Worm (Caenorhabditis elegans) whole organism, early embryonic: ENCODE measurements around the gene ctr-9.

Experiments
- ama-1 ChIP-seq: fragments of 150-350 bp; optimal IDR thresholded peaks from 2 replicates; lab custom pipeline; 2014
- hmg-4 ChIP-seq: fragments of 200-800 bp; sonication (Bioruptor generic); optimal IDR thresholded peaks from 2 replicates; lab custom pipeline; 2018; ENCODE audit warnings: mild to moderate bottlenecking, missing genetic modification characterization, missing compliant biosample characterization
- scrt-1 ChIP-seq: fragments of 200-800 bp; sonication (Bioruptor generic); IDR thresholded peaks from 2 replicates; pipeline ENCODE4 v1.3.6; 2022; ENCODE audit warnings: missing genetic modification characterization, missing compliant biosample characterization

ce11 chrIII:9542280-9542679, 51.1 kb downstream of the ctr-9 start, which contains the start of gene mut-7:
- TF ChIP-seq scrt-1 (GFP tag; lab: Robert Waterston, UW) (no peak), ama-1 (no peak), hmg-4 (GFP tag; lab: Kevin White, UChicago) (no peak)
